Worm (Caenorhabditis elegans): Measurements from ENCODE around the gene str-136.
A peak's percentile ranks its signal among the peaks of the same experiment; 100 is the strongest.

Gene str-136

DNA sequence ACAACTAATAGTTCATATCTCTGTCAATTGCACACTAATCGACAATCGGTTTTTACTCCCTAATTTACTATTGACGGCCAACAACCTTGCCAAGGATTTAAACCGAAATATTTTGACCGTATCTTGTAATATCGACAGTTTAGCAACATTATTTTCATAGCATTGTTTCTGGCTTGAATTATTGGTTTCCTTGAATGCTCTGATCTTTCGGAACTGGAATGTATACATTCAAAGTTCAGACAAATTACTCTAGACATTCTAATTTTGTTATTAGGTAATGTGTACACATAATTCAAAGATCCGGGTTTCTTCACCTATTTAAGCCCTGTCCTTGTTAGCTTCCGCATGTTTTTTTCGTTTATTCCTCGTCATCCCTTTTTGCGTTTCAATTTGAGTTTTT is 14.8 kb downstream of the str-136 start, which contains the start of gene C16D9.9:
Gene C16D9.9, plus strand, starts transcription at position 301 of the 400 bp plus-strand sequence.
- TF ChIP-seq nhr-71 (tag; optimal IDR thresholded peaks at IDR 0.05) = no peak
- no peak for TF ChIP-seq ceh-82 (tag; optimal IDR thresholded peaks at IDR 0.05)
- no peak for TF ChIP-seq elt-2 (tag; optimal IDR thresholded peaks at IDR 0.05)
- TF ChIP-seq pax-3 (tag; optimal IDR thresholded peaks at IDR 0.05) = no peak
- no peak for TF ChIP-seq lin-39 (tag; optimal IDR thresholded peaks at IDR 0.05)

DNA sequence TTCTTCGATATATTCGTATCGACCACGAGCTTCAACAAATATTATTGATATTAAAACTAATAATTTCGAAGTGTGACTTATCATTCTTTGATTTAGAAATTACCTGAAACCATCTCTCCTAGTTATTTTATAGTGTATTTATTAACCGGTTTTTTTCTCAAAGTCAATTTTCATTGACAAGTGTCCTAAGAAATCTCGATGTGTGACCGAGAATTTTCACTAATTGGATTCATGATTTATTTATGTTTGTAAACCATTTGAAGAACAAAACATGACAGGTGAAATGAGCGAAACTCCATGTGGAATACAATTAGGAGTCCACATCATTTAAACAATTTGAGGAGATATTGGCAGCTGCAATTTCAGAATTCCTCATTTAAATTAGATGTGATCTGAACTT is 15.3 kb downstream of the str-136 start, which contains the start of gene C16D9.8:
Gene C16D9.8, minus strand, starts transcription at position 101 of the 400 bp plus-strand sequence.
- TF ChIP-seq egl-13 (tag; optimal IDR thresholded peaks at IDR 0.05) (no peak), nhr-71 (tag; optimal IDR thresholded peaks at IDR 0.05) (no peak), fos-1 (tag; optimal IDR thresholded peaks at IDR 0.05) (no peak), pax-3 (tag; optimal IDR thresholded peaks at IDR 0.05) (no peak), hlh-4 (tag; optimal IDR thresholded peaks at IDR 0.05) (peak; percentile 56), ceh-82 (tag; optimal IDR thresholded peaks at IDR 0.05) (no peak), nhr-77 (tag; optimal IDR thresholded peaks at IDR 0.05) (no peak)

DNA sequence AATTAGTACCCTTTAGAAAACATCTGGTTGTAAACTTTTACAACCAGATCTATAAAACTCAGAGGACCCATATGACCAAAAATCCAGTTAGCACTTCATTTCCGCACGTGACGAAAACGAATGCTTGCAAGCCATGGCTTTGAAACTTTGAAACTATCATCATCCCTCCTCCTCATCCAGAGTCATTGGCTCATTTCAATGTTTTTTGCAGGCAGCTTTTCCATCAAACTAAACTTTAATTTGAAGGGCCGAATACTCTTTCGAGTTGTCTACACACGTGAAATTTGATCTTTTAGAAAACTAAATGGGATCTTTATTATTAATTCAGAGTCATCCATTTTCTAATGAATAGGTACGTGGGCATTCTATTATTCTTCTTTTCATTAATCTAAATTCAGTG is 16.5 kb downstream of the str-136 start:
- TF ChIP-seq lin-14 (GFP tag; optimal IDR thresholded peaks at IDR 0.05) = peak; percentile 13
- no peak for TF ChIP-seq C34B4.2 (tag; optimal IDR thresholded peaks at IDR 0.05)

- no peak for TF ChIP-seq hlh-4 (tag; optimal IDR thresholded peaks at IDR 0.05)
- no peak for TF ChIP-seq sptf-1 (tag; optimal IDR thresholded peaks at IDR 0.05)
- TF ChIP-seq ztf-4 (tag; optimal IDR thresholded peaks at IDR 0.05) = no peak
- no peak for TF ChIP-seq nhr-47 (tag; optimal IDR thresholded peaks at IDR 0.05)
- TF ChIP-seq elt-2 (tag; optimal IDR thresholded peaks at IDR 0.05) = no peak
- TF ChIP-seq mep-1 (tag; optimal IDR thresholded peaks at IDR 0.05) = no peak
- no peak for TF ChIP-seq efl-1 (optimal IDR thresholded peaks at IDR 0.05)
- no peak for TF ChIP-seq efl-1 (GFP tag; optimal IDR thresholded peaks at IDR 0.05 in 1 of 2)
- no peak for TF ChIP-seq ces-1 (GFP tag; optimal IDR thresholded peaks at IDR 0.05)
- no peak for TF ChIP-seq fkh-4 (tag; optimal IDR thresholded peaks at IDR 0.05; ENCODE audit: borderline replicate concordance)
- no peak for TF ChIP-seq nhr-84 (tag; optimal IDR thresholded peaks at IDR 0.05)
- no peak for TF ChIP-seq mdl-1 (tag; optimal IDR thresholded peaks at IDR 0.05)
- TF ChIP-seq rnt-1 (tag; optimal IDR thresholded peaks at IDR 0.05) = no peak
- TF ChIP-seq aly-2 (tag; optimal IDR thresholded peaks at IDR 0.05) = no peak
- no peak for TF ChIP-seq zip-4 (GFP tag; optimal IDR thresholded peaks at IDR 0.05)
These were observed 19.7 kb downstream of the str-136 start, which contains the start of gene C16D9.1 for ce11 chrV:8259016-8259415. C16D9.1 (plus strand) TSS chrV:8259316.

ce11 chrV:8254973-8255372 is 23.8 kb downstream of the str-136 start:
- no peak for TF ChIP-seq C16A3.4 (tag; optimal IDR thresholded peaks at IDR 0.05)
- TF ChIP-seq lin-14 (GFP tag; optimal IDR thresholded peaks at IDR 0.05) = peak; percentile 6
- TF ChIP-seq blmp-1 (tag; optimal IDR thresholded peaks at IDR 0.05) = peak; percentile 68

DNA sequence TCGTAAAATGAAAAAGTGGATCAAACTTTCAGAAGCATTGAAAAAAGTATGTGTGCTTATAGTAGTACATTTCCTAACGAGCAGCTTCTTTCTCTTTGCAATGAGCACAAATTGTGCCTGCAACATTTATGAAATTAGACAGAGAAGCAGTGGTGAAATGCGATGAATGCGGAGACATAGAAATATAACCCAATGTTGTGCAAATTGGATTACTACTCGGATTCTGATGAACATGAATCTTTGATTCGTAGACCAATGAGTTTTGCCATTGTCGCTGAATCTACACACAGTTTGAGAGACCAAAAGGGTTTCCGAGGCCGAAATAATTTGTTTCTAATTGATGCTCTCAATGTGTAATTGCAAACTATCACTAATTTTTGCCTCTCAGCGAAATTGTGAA is 24.8 kb downstream of the str-136 start:
- TF ChIP-seq lin-14 (GFP tag; optimal IDR thresholded peaks at IDR 0.05) (peak; percentile 18), C04F5.9 (tag; optimal IDR thresholded peaks at IDR 0.05) (no peak), nhr-47 (tag; optimal IDR thresholded peaks at IDR 0.05) (no peak), efl-1 (optimal IDR thresholded peaks at IDR 0.05) (no peak), efl-1 (GFP tag; optimal IDR thresholded peaks at IDR 0.05 in 1 of 2) (peak in 1 of 2 experiments; percentile 41)

ce11 chrV:8252532-8252931 is 26.2 kb downstream of the str-136 start:
- peak; percentile 68 for TF ChIP-seq lin-39 (tag; optimal IDR thresholded peaks at IDR 0.05)
- peak; percentile 21 for TF ChIP-seq snu-23 (GFP tag; optimal IDR thresholded peaks at IDR 0.05)
- TF ChIP-seq lsy-2 (tag; optimal IDR thresholded peaks at IDR 0.05) = peak in 1 of 2 experiments; percentile 28
- peak in 1 of 2 experiments; percentile 12 for TF ChIP-seq mdl-1 (tag; optimal IDR thresholded peaks at IDR 0.05)
- peak; percentile 70 for TF ChIP-seq lin-14 (GFP tag; optimal IDR thresholded peaks at IDR 0.05)
- peak; percentile 6 for TF ChIP-seq nhr-20 (tag; optimal IDR thresholded peaks at IDR 0.05)
- peak; percentile 75 for TF ChIP-seq rnt-1 (tag; optimal IDR thresholded peaks at IDR 0.05)
- no peak for TF ChIP-seq nhr-76 (tag; optimal IDR thresholded peaks at IDR 0.05)
- TF ChIP-seq snpc-4 (tag; optimal IDR thresholded peaks at IDR 0.05) = peak; percentile 12
- TF ChIP-seq nhr-19 (GFP tag; conservative IDR thresholded peaks at IDR 0.05) = peak; percentile 36; the same call in 1 of the 2 replicates
- TF ChIP-seq pax-3 (tag; optimal IDR thresholded peaks at IDR 0.05) = no peak
- peak; percentile 65 for TF ChIP-seq nhr-71 (tag; optimal IDR thresholded peaks at IDR 0.05)
- no peak for TF ChIP-seq C34B4.2 (tag; optimal IDR thresholded peaks at IDR 0.05)
- TF ChIP-seq nhr-77 (tag; optimal IDR thresholded peaks at IDR 0.05) = no peak

Data from whole organism, L1 larva.